Fruit fly (Drosophila melanogaster): ENCODE data around the gene Nf-YC.

DNA sequence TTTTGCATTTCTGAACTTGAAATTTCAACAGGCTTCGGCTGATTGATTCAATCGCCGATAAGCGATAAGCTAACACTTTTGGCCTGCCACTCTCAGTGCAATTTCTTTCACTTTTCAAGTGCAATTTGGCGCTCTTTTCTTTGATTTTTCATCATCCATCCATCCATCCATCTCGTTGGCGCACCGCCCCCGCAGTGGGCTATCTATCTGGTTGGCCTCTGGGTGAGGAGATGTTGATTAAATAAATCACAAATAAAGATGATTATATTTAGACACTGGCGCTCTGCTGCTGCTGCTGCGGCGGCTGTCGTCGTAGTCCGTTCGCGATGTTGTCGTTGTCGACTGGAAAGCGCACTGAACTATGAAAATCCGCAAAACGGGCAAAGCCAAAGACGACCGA is 29.8 kb downstream of the Nf-YC start:
- TF ChIP-seq CG8478 (optimal IDR thresholded peaks at IDR 0.05): no peak
- no peak for TF ChIP-seq CTCF (optimal IDR thresholded peaks at IDR 0.05)
